Worm (Caenorhabditis elegans) whole organism, late embryonic: Measurements from ENCODE around the gene F59B1.4.

Source experiments
- ama-1 ChIP-seq: fragments of 150-350 bp; optimal IDR thresholded peaks from 2 replicates; lab custom pipeline; 2014
- ceh-19 ChIP-seq: fragments of 200-800 bp; sonication (Bioruptor generic); optimal IDR thresholded peaks from 2 replicates; lab custom pipeline; 2018; ENCODE audit warnings: mild to moderate bottlenecking, missing genetic modification characterization, missing compliant biosample characterization
- ceh-6 ChIP-seq: fragments of 200-800 bp; sonication (Bioruptor generic); optimal IDR thresholded peaks from 2 replicates; lab custom pipeline; 2018; ENCODE audit warnings: mild to moderate bottlenecking, missing genetic modification characterization, missing compliant biosample characterization
- che-1 ChIP-seq: sonication (generic microtip); optimal IDR thresholded peaks from 2 replicates; lab custom pipeline; 2016; ENCODE audit warnings: mild to moderate bottlenecking, missing genetic modification characterization, missing compliant biosample characterization
- dmd-4 ChIP-seq: sonication (generic microtip); optimal IDR thresholded peaks from 2 replicates; lab custom pipeline; 2016; ENCODE audit warnings: borderline replicate concordance, missing genetic modification characterization, missing compliant biosample characterization
- hlh-13 ChIP-seq: fragments of 200-800 bp; sonication (Bioruptor generic); optimal IDR thresholded peaks from 2 replicates; lab custom pipeline; 2018; ENCODE audit warnings: mild to moderate bottlenecking, missing genetic modification characterization, missing compliant biosample characterization
- hlh-6 ChIP-seq: sonication (generic microtip); optimal IDR thresholded peaks from 2 replicates; lab custom pipeline; 2016; ENCODE audit warnings: missing genotype, missing genetic modification characterization, missing compliant biosample characterization
- mec-3 ChIP-seq: sonication (generic microtip); optimal IDR thresholded peaks from 2 replicates; lab custom pipeline; 2016; ENCODE audit warnings: borderline replicate concordance, missing genetic modification characterization, missing compliant biosample characterization
- nhr-11 ChIP-seq: fragments of 150-350 bp; optimal IDR thresholded peaks from 2 replicates; lab custom pipeline; 2014; ENCODE audit warnings: missing biosample characterization, missing genetic modification characterization
- pha-4 ChIP-seq: fragments of 150-350 bp; optimal IDR thresholded peaks from 2 replicates; lab custom pipeline; 2018; ENCODE audit warnings: missing biosample characterization, missing genetic modification reagents, missing genetic modification characterization

DNA sequence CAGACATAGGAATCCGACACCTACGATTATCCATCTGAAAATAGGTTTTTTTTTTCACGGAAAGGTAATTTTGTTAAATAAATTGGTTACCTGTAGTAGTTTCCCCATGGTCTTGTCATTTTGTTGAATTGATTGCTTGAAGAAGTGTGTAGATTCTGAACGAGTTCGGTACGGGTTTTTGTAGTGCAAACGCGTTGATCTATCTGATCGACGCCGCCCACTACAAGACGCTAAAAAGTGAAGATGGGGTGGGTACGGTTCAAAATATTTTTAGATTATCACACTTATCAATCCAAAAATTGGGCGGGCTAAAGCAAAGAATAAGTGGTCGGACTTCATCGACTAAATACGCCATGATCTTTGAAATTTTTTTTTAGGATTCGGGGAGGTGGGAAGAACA, 12.4 kb downstream of the F59B1.4 start, which contains the start of gene T22F3.11:
- no peak for TF ChIP-seq ceh-19 (GFP tag; lab: Kevin White, UChicago)
- no peak for TF ChIP-seq nhr-11 (tag; lab: Kevin White, UChicago)
- no peak for TF ChIP-seq ama-1
- no peak for TF ChIP-seq hlh-13 (GFP tag; lab: Kevin White, UChicago)
- TF ChIP-seq che-1 (tag; lab: Kevin White, UChicago): no peak
- TF ChIP-seq mec-3 (tag; lab: Kevin White, UChicago): no peak
- TF ChIP-seq ceh-6 (GFP tag; lab: Kevin White, UChicago): no peak
- TF ChIP-seq dmd-4 (tag; lab: Kevin White, UChicago): no peak
- TF ChIP-seq pha-4 (tag; lab: Kevin White, UChicago): no peak
- no peak for TF ChIP-seq hlh-6 (tag; lab: Kevin White, UChicago)
